Worm (Caenorhabditis elegans): ENCODE results near the gene C42D4.19.

The C42D4.19 gene

DNA sequence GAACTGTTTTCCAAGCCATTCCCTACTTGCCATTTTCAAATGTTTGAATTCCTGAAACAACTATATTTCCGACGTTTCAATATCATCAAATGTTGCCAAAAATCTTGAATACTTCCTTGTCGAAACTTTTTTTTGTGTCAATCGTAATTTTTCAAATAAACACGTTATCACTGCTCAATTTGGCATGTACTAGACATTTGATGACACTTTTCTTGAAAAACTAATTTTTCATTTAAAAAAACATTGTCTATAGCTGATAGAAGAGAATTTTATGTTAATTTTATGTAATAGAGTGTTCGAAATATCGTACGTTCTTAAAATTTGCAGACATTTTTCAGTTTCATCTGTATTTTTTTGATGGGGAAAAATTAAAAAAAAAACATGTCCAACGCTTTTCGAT lies 7.4 kb downstream of the C42D4.19 start:
- TF ChIP-seq mef-2 (tag; optimal IDR thresholded peaks at IDR 0.05) (no peak), mab-9 (GFP tag; IDR thresholded peaks at IDR 0.05) (no peak), F16B12.6 (tag; optimal IDR thresholded peaks at IDR 0.05) (no peak), unc-30 (tag; optimal IDR thresholded peaks at IDR 0.05) (no peak), blmp-1 (tag; optimal IDR thresholded peaks at IDR 0.05) (no peak), skn-1 (tag; optimal IDR thresholded peaks at IDR 0.05) (no peak), zip-4 (GFP tag; optimal IDR thresholded peaks at IDR 0.05) (no peak), Y116A8C.19 (tag; optimal IDR thresholded peaks at IDR 0.05; ENCODE audit: borderline replicate concordance) (no peak), ceh-63 (GFP tag; optimal IDR thresholded peaks at IDR 0.05) (no peak), aha-1 (tag; optimal IDR thresholded peaks at IDR 0.05) (no peak), nhr-47 (tag; optimal IDR thresholded peaks at IDR 0.05) (no peak), nhr-237 (tag; optimal IDR thresholded peaks at IDR 0.05) (no peak), nhr-84 (tag; optimal IDR thresholded peaks at IDR 0.05) (no peak), pag-3 (tag; optimal IDR thresholded peaks at IDR 0.05; ENCODE audit: borderline replicate concordance, insufficient read depth) (no peak)

DNA sequence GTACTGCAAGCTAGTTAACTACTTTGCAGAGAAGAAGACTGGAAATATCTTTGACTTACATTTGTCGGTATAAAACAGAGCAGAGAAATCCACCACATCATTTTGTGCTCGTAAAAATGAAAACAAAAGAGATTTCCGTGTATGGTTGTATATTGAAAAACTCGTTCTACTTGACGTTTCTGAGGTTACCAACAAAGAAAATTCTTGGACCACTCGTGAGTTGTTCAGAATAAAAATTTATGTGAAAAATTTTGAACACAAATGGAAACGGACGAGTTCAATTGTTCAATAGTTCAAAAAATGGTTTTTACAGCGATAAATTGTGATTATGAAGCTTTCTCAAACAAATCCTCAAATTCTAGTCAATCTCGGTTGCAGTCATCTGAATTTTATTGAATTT lies 9.2 kb downstream of the C42D4.19 start, which contains the start of gene clec-179:
Gene clec-179 (minus strand): TSS at position 101 of the 400 bp plus-strand sequence.
- TF ChIP-seq lin-13 (GFP tag; optimal IDR thresholded peaks at IDR 0.05), result no peak
- no peak for TF ChIP-seq nhr-90 (tag; optimal IDR thresholded peaks at IDR 0.05; ENCODE audit: poor library complexity)
- no peak for TF ChIP-seq ces-1 (GFP tag; optimal IDR thresholded peaks at IDR 0.05)
- TF ChIP-seq blmp-1 (tag; optimal IDR thresholded peaks at IDR 0.05), result no peak
- no peak for TF ChIP-seq C34B4.2 (tag; optimal IDR thresholded peaks at IDR 0.05)
- no peak for TF ChIP-seq C16A3.4 (tag; optimal IDR thresholded peaks at IDR 0.05)
- TF ChIP-seq nhr-12 (tag; optimal IDR thresholded peaks at IDR 0.05), result no peak
- no peak for TF ChIP-seq hlh-17 (GFP tag; optimal IDR thresholded peaks at IDR 0.05; ENCODE audit: borderline replicate concordance)
- no peak for TF ChIP-seq Y116A8C.19 (tag; optimal IDR thresholded peaks at IDR 0.05; ENCODE audit: borderline replicate concordance)
- TF ChIP-seq pqm-1 (tag; optimal IDR thresholded peaks at IDR 0.05), result no peak
- no peak for TF ChIP-seq rnt-1 (tag; optimal IDR thresholded peaks at IDR 0.05)
- TF ChIP-seq aha-1 (tag; optimal IDR thresholded peaks at IDR 0.05), result no peak
- TF ChIP-seq tbx-2 (tag; optimal IDR thresholded peaks at IDR 0.05), result no peak
- TF ChIP-seq ama-1 (optimal IDR thresholded peaks at IDR 0.05), result no peak
- no peak for TF ChIP-seq hlh-4 (tag; optimal IDR thresholded peaks at IDR 0.05)
- no peak for TF ChIP-seq ztf-11 (tag; optimal IDR thresholded peaks at IDR 0.05)
- TF ChIP-seq fkh-4 (tag; optimal IDR thresholded peaks at IDR 0.05; ENCODE audit: borderline replicate concordance), result no peak

DNA sequence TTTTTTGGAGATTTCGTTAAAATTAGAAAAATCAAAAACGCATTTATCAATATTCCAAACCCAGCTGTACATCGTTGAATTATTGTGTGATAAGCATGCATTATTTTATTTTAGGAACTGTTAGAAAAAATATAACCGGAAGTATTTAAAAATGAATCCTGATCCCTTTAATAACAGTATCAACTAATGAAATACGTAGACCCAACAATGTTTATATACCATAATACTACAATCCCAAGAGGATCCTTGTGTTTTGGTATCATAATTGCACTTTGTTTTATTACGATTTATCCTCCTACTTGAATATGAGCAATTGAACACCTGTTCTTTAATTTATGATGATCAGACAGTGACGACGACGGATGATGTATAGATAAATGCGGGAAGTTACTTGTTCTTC lies 11.3 kb downstream of the C42D4.19 start, which contains the start of gene str-249:
Gene str-249 (minus strand): TSS at position 101 of the 400 bp plus-strand sequence.
- TF ChIP-seq isw-1 (GFP tag; IDR thresholded peaks at IDR 0.05) (no peak), ceh-88 (GFP tag; IDR thresholded peaks at IDR 0.05) (no peak), unc-86 (tag; optimal IDR thresholded peaks at IDR 0.05) (no peak), elt-3 (tag; optimal IDR thresholded peaks at IDR 0.05) (no peak), ztf-11 (tag; optimal IDR thresholded peaks at IDR 0.05) (no peak), ztf-4 (tag; optimal IDR thresholded peaks at IDR 0.05) (no peak), unc-130 (tag; optimal IDR thresholded peaks at IDR 0.05) (no peak), fkh-4 (tag; optimal IDR thresholded peaks at IDR 0.05; ENCODE audit: borderline replicate concordance) (no peak), ceh-82 (tag; optimal IDR thresholded peaks at IDR 0.05) (no peak)

DNA sequence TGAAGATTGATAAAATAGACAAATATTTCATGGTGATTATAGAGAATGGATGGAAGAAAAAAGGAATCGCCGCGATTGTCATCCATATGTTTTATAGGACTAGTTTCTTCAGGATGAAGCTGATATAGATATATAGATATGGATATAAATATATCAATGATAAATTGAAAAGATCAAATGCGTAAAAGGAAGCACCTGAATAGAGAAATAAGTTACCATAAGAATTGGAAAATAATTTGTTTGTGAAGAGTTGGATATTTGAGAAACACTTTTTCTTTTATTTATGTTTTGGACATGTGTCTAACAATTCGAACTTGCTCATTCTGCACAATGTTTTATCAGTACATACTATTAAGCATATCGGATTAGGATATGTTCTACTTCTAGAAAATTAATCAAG lies 12.6 kb downstream of the C42D4.19 start, which contains the start of gene C42D4.13:
Gene C42D4.13 (minus strand): TSS at position 101 of the 400 bp plus-strand sequence.
- TF ChIP-seq lir-3 (tag; optimal IDR thresholded peaks at IDR 0.05; ENCODE audit: poor library complexity) (no peak), F16B12.6 (tag; optimal IDR thresholded peaks at IDR 0.05) (no peak), C04F5.9 (tag; optimal IDR thresholded peaks at IDR 0.05) (no peak), lin-35 (GFP tag; optimal IDR thresholded peaks at IDR 0.05) (no peak), dsc-1 (tag; optimal IDR thresholded peaks at IDR 0.05) (no peak), hpl-2 (GFP tag; optimal IDR thresholded peaks at IDR 0.05) (no peak)
